Fruit fly (Drosophila melanogaster) whole organism, adult: ENCODE data around the gene CG7872.

Experiments
- CG11617 ChIP-seq: fragments of 200-800 bp; sonication (Bioruptor generic); optimal IDR thresholded peaks from 2 replicates; lab custom pipeline; 2017; ENCODE audit warnings: mild to moderate bottlenecking, missing biosample characterization, missing genetic modification reagents, missing genetic modification characterization
- CG12768 ChIP-seq: fragments of 200-800 bp; sonication (Bioruptor generic); optimal IDR thresholded peaks from 2 replicates; lab custom pipeline; 2017; ENCODE audit warnings: missing biosample characterization, missing genetic modification characterization, mild to moderate bottlenecking, moderate library complexity, missing genetic modification reagents
- CG14711 ChIP-seq: fragments of 200-800 bp; sonication (Bioruptor generic); optimal IDR thresholded peaks from 2 replicates; lab custom pipeline; 2018; ENCODE audit warnings: missing biosample characterization, mild to moderate bottlenecking, missing genetic modification characterization, moderate library complexity
- CG1620 ChIP-seq: fragments of 200-800 bp; sonication (Bioruptor generic); optimal IDR thresholded peaks from 2 replicates; lab custom pipeline; 2016; ENCODE audit warnings: missing biosample characterization, missing genetic modification characterization
- CG33017 ChIP-seq: fragments of 200-800 bp; sonication (Bioruptor generic); optimal IDR thresholded peaks from 2 replicates; lab custom pipeline; 2018; ENCODE audit warnings: missing biosample characterization, mild to moderate bottlenecking, missing genetic modification characterization, moderate library complexity
- CG5204 ChIP-seq: fragments of 200-800 bp; sonication (Bioruptor generic); optimal IDR thresholded peaks from 2 replicates; lab custom pipeline; 2016; ENCODE audit warnings: missing biosample characterization, missing genetic modification characterization
- CG7045 ChIP-seq: fragments of 200-800 bp; sonication (Bioruptor generic); optimal IDR thresholded peaks from 2 replicates; lab custom pipeline; 2017; ENCODE audit warnings: missing biosample characterization, mild to moderate bottlenecking, missing genetic modification characterization
- CG7101 ChIP-seq: fragments of 200-800 bp; sonication (Bioruptor generic); optimal IDR thresholded peaks from 2 replicates; lab custom pipeline; 2018; ENCODE audit warnings: missing biosample characterization, mild to moderate bottlenecking, missing genetic modification characterization, moderate library complexity
- Clk ChIP-seq: fragments of 200-800 bp; sonication (Bioruptor generic); optimal IDR thresholded peaks from 2 replicates; lab custom pipeline; 2017; ENCODE audit warnings: missing biosample characterization, missing genetic modification characterization
- Crg-1 ChIP-seq: fragments of 200-800 bp; sonication (Bioruptor generic); optimal IDR thresholded peaks from 2 replicates; lab custom pipeline; 2016; ENCODE audit warnings: missing biosample characterization, missing genetic modification characterization
- Hr96 ChIP-seq: fragments of 200-800 bp; sonication (Bioruptor generic); optimal IDR thresholded peaks from 2 replicates; lab custom pipeline; 2016; ENCODE audit warnings: missing biosample characterization, missing genetic modification characterization
- Mnt ChIP-seq: fragments of 200-800 bp; sonication (Bioruptor generic); optimal IDR thresholded peaks from 2 replicates; lab custom pipeline; 2016; ENCODE audit warnings: missing biosample characterization, mild to moderate bottlenecking, missing genetic modification characterization
- bab1 ChIP-seq: fragments of 200-800 bp; sonication (Bioruptor generic); optimal IDR thresholded peaks from 3 replicates; lab custom pipeline; 2019; ENCODE audit warnings: missing biosample characterization, mild to moderate bottlenecking, missing genetic modification characterization, moderate library complexity
- cic ChIP-seq: fragments of 200-800 bp; sonication (Bioruptor generic); optimal IDR thresholded peaks from 2 replicates; lab custom pipeline; 2017; ENCODE audit warnings: missing biosample characterization, mild to moderate bottlenecking, missing genetic modification characterization, moderate library complexity
- cnc ChIP-seq, 2 experiments: fragments of >200 bp; optimal IDR thresholded peaks; 2 replicates each; lab custom pipeline; 2017
- kay ChIP-seq: fragments of 200-800 bp; sonication (Bioruptor generic); peaks from one replicate; lab custom pipeline; 2016; ENCODE audit warnings: missing biosample characterization, missing genetic modification characterization, borderline replicate concordance
- ovo ChIP-seq: fragments of 200-800 bp; sonication (Bioruptor generic); optimal IDR thresholded peaks from 2 replicates; lab custom pipeline; 2016; ENCODE audit warnings: missing biosample characterization, missing genetic modification characterization
- pad ChIP-seq: fragments of 200-800 bp; sonication (Bioruptor generic); optimal IDR thresholded peaks from 3 replicates; lab custom pipeline; 2017; ENCODE audit warnings: missing biosample characterization, missing genetic modification characterization, mild to moderate bottlenecking, moderate library complexity, missing genetic modification reagents
- tj ChIP-seq: fragments of 200-800 bp; sonication (Bioruptor generic); optimal IDR thresholded peaks from 3 replicates; lab custom pipeline; 2017; ENCODE audit warnings: missing biosample characterization, mild to moderate bottlenecking, missing genetic modification characterization, moderate library complexity
- toe ChIP-seq: fragments of 200-800 bp; sonication (Bioruptor generic); optimal IDR thresholded peaks from 2 replicates; lab custom pipeline; 2016; ENCODE audit warnings: missing biosample characterization, missing genetic modification characterization

The CG7872 gene

dm6 chrX:15578043-15578442 is at the start of gene CG7872, which contains the start of gene cerv:
TSS of gene CG7872 (plus strand) at chrX:15578205.
TSS of gene cerv (minus strand) at chrX:15578171.
- TF ChIP-seq CG5204 (no peak), CG33017 (tag; lab: Kevin White, UChicago) (no peak), CG12768 (GFP tag; lab: Kevin White, UChicago) (no peak), pad (no peak), CG14711 (tag; lab: Kevin White, UChicago) (no peak), Mnt (peak; percentile 45), kay (GFP tag; lab: Kevin White, UChicago) (no peak), bab1 (GFP tag; lab: Kevin White, UChicago) (peak; percentile 44), CG7101 (tag; lab: Kevin White, UChicago) (no peak), CG7045 (no peak), tj (GFP tag; lab: Kevin White, UChicago) (no peak), toe (no peak), Hr96 (GFP tag; lab: Kevin White, UChicago) (no peak), ovo (GFP tag; lab: Kevin White, UChicago) (no peak), CG11617 (GFP tag; lab: Kevin White, UChicago) (no peak), cnc (optimal IDR thresholded peaks at IDR 0.05; lab: Kevin White, UChicago) (no peak), CG1620 (peak; percentile 6), Clk (GFP tag; lab: Kevin White, UChicago) (no peak), Crg-1 (GFP tag; lab: Kevin White, UChicago) (no peak), cic (no peak)

DNA sequence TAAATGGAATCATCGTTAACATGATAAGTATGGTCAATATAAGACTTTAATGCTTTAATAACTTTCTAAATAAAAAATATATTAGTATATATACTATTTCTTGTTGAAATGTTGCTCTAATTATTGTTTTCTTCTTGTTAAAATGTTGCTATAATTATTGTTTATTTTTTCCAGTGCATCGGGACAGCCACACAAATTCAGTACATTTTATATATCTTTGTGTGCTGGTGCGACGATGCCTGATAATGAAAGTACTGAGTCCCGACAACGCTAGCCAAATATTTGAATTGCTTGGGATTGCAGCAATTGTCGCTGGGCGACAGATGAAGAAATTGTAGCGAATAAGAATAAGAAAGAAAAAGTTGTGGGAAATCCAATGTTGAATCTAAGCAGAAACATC is 48.8 kb upstream of the CG7872 start:
- TF ChIP-seq CG12768 (GFP tag; lab: Kevin White, UChicago) (no peak), CG33017 (tag; lab: Kevin White, UChicago) (no peak), toe (no peak), CG7101 (tag; lab: Kevin White, UChicago) (peak; percentile 7)

DNA sequence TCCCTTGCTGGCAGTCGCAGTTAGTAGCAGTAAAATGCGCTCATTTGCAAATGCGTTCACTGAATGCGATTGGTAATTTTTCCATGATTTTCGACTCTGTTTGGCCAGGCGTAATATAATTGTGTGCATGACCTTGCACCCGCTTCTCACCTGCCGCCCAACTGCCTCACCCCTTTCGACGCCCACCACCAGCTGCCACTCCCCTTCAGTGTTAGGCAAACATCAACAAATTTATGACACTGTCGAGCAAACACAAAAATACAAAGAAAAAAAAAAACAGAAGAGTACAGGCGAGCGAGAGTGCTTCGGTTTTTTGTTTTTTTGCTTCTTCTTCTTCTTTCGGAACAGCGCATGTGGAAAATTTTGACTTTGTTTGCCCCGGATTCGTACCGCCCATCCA is 48.0 kb upstream of the CG7872 start:
- TF ChIP-seq CG5204 (no peak), CG33017 (tag; lab: Kevin White, UChicago) (no peak), ovo (GFP tag; lab: Kevin White, UChicago) (no peak), cic (no peak), CG7045 (no peak), CG7101 (tag; lab: Kevin White, UChicago) (no peak), Hr96 (GFP tag; lab: Kevin White, UChicago) (no peak), kay (GFP tag; lab: Kevin White, UChicago) (no peak), bab1 (GFP tag; lab: Kevin White, UChicago) (no peak), Mnt (no peak), cnc (optimal IDR thresholded peaks at IDR 0.05; lab: Kevin White, UChicago) (no peak), CG1620 (no peak), Clk (GFP tag; lab: Kevin White, UChicago) (no peak), CG12768 (GFP tag; lab: Kevin White, UChicago) (no peak), CG14711 (tag; lab: Kevin White, UChicago) (no peak), tj (GFP tag; lab: Kevin White, UChicago) (no peak), toe (no peak), pad (no peak), CG11617 (GFP tag; lab: Kevin White, UChicago) (no peak), Crg-1 (GFP tag; lab: Kevin White, UChicago) (no peak)

dm6 chrX:15530369-15530768 is 47.6 kb upstream of the CG7872 start:
- TF ChIP-seq Hr96 (GFP tag; lab: Kevin White, UChicago) (peak; percentile 16), cnc (optimal IDR thresholded peaks at IDR 0.05; lab: Kevin White, UChicago) (no peak), CG12768 (GFP tag; lab: Kevin White, UChicago) (no peak), CG5204 (peak; percentile 24), CG1620 (no peak), pad (no peak), CG7045 (no peak), Mnt (no peak), CG14711 (tag; lab: Kevin White, UChicago) (peak; percentile 4), CG7101 (tag; lab: Kevin White, UChicago) (no peak), cic (no peak), Crg-1 (GFP tag; lab: Kevin White, UChicago) (no peak)

dm6 chrX:15532062-15532461 is 45.9 kb upstream of the CG7872 start:
- no peak for TF ChIP-seq CG11617 (GFP tag; lab: Kevin White, UChicago)
- TF ChIP-seq tj (GFP tag; lab: Kevin White, UChicago): no peak
- TF ChIP-seq cic: no peak

dm6 chrX:15539856-15540488 is 38.0 kb upstream of the CG7872 start:
- TF ChIP-seq Mnt (no peak), CG12768 (GFP tag; lab: Kevin White, UChicago) (no peak), CG14711 (tag; lab: Kevin White, UChicago) (no peak), ovo (GFP tag; lab: Kevin White, UChicago) (no peak), CG33017 (tag; lab: Kevin White, UChicago) (no peak), CG7045 (no peak), CG1620 (no peak), CG5204 (no peak), Crg-1 (GFP tag; lab: Kevin White, UChicago) (no peak), kay (GFP tag; lab: Kevin White, UChicago) (no peak), bab1 (GFP tag; lab: Kevin White, UChicago) (no peak), pad (no peak), CG7101 (tag; lab: Kevin White, UChicago) (no peak), cnc (optimal IDR thresholded peaks at IDR 0.05; lab: Kevin White, UChicago) (no peak)
